Fruit fly (Drosophila melanogaster): ENCODE results near the gene CG13933.

- TF ChIP-seq jim (GFP tag; optimal IDR thresholded peaks at IDR 0.05), result no peak
- TF ChIP-seq Dfd (GFP tag; optimal IDR thresholded peaks at IDR 0.05), result no peak
- TF ChIP-seq usp (GFP tag; optimal IDR thresholded peaks at IDR 0.05), result no peak
- TF ChIP-seq Vsx2 (GFP tag; optimal IDR thresholded peaks at IDR 0.05; ENCODE audit: partially characterized antibody), result peak; percentile 86
- TF ChIP-seq CG32264 (GFP tag; optimal IDR thresholded peaks at IDR 0.05), result no peak
- peak; percentile 42 for TF ChIP-seq br (GFP tag; optimal IDR thresholded peaks at IDR 0.05)
- TF ChIP-seq ey (GFP tag; optimal IDR thresholded peaks at IDR 0.05), result no peak
- TF ChIP-seq foxo (GFP tag; optimal IDR thresholded peaks at IDR 0.05), result no peak
- TF ChIP-seq Hr78 (GFP tag; optimal IDR thresholded peaks at IDR 0.05), result no peak
- no peak for TF ChIP-seq pan (optimal IDR thresholded peaks at IDR 0.05)
- TF ChIP-seq OdsH (GFP tag; optimal IDR thresholded peaks at IDR 0.05), result no peak
- TF ChIP-seq fru (GFP tag; optimal IDR thresholded peaks at IDR 0.05), result peak; percentile 38
Observed at dm6 chr3L:1755458-1755984, 19.4 kb downstream of the CG13933 start, which contains the start of gene Cht2.
